Fruit fly (Drosophila melanogaster): ENCODE data around the gene CG5676.

Gene CG5676

DNA sequence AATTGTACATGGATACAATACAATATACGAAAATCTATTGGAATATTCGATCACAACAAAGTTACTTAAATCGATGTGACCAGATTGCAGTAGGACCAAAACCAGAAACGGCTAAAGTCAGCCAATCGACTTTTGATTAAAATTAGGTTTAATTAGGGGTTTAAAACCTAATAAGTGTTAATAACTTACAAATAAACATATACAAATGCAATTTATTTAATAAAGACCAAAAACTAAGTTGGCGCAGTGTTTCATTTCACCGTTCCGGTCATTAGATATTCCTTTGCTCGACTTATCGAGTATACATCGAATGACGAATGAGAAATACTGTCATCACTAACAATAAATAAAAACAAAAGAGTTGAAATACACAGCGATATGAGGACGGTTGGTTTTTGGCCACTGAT, 5.2 kb downstream of the CG5676 start, which contains the start of the genes bsk and CG31717:
Gene bsk (minus strand): TSS at position 61 of the 407 bp plus-strand sequence.
Gene CG31717 (plus strand): TSS at position 297 of the 407 bp plus-strand sequence.
- no peak for TF ChIP-seq CG8159 (tag; optimal IDR thresholded peaks at IDR 0.05)
- TF ChIP-seq EcR (GFP tag; optimal IDR thresholded peaks at IDR 0.05): peak; percentile 43

DNA sequence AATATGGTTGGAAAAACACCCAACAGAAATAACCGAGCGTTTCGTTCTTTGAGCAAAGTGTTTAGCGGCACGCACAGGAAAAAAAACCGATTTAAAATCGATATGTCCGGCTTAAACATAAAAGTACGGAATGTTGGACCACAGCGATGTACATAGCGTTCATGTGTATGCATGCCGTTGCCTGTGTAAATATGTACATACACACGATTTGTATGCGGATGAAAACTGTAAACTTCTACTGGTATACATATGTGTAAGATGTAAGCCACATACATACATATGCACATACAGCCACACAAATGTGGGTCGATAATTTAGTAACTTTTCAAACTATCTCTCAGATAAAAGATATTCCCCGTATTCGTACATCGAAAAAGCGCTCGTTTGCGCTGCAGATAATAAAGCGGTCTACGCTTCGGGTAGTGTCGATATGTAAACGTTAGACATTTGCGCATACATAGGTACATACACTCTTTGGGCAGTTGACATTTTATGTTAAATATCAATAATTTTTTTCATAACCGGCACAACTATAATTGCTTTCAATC, 6.0 kb downstream of the CG5676 start:
- TF ChIP-seq CG9948 (tag; optimal IDR thresholded peaks at IDR 0.05) (no peak), Pif1A (GFP tag; optimal IDR thresholded peaks at IDR 0.05) (no peak), Ets98B (GFP tag; IDR thresholded peaks at IDR 0.05) (no peak), CG14655 (GFP tag; optimal IDR thresholded peaks at IDR 0.05) (no peak), CG13204 (GFP tag; optimal IDR thresholded peaks at IDR 0.05) (no peak), D1 (tag; optimal IDR thresholded peaks at IDR 0.05) (no peak), gl (tag; optimal IDR thresholded peaks at IDR 0.05) (no peak), CG8159 (tag; optimal IDR thresholded peaks at IDR 0.05) (no peak), CG8301 (tag; optimal IDR thresholded peaks at IDR 0.05) (no peak), CG34367 (tag; optimal IDR thresholded peaks at IDR 0.05) (no peak), rn (GFP tag; IDR thresholded peaks at IDR 0.05) (no peak), CG17806 (tag; optimal IDR thresholded peaks at IDR 0.05) (no peak), EcR (GFP tag; optimal IDR thresholded peaks at IDR 0.05) (no peak), Pif1B (GFP tag; optimal IDR thresholded peaks at IDR 0.05) (no peak), fd96Ca (GFP tag; IDR thresholded peaks at IDR 0.05) (no peak), CG4496 (GFP tag; IDR thresholded peaks at IDR 0.05) (no peak)

- TF ChIP-seq CG10348 (GFP tag; IDR thresholded peaks at IDR 0.05) (no peak), CG34367 (tag; optimal IDR thresholded peaks at IDR 0.05) (no peak), fd96Ca (GFP tag; IDR thresholded peaks at IDR 0.05) (no peak), Snoo (tag; optimal IDR thresholded peaks at IDR 0.05) (no peak), CG32121 (GFP tag; IDR thresholded peaks at IDR 0.05) (no peak)
These were observed 8.9 kb downstream of the CG5676 start, which contains the start of gene chico for dm6 chr2L:10246785-10247190. TSS of gene chico (minus strand) at chr2L:10247078.

DNA sequence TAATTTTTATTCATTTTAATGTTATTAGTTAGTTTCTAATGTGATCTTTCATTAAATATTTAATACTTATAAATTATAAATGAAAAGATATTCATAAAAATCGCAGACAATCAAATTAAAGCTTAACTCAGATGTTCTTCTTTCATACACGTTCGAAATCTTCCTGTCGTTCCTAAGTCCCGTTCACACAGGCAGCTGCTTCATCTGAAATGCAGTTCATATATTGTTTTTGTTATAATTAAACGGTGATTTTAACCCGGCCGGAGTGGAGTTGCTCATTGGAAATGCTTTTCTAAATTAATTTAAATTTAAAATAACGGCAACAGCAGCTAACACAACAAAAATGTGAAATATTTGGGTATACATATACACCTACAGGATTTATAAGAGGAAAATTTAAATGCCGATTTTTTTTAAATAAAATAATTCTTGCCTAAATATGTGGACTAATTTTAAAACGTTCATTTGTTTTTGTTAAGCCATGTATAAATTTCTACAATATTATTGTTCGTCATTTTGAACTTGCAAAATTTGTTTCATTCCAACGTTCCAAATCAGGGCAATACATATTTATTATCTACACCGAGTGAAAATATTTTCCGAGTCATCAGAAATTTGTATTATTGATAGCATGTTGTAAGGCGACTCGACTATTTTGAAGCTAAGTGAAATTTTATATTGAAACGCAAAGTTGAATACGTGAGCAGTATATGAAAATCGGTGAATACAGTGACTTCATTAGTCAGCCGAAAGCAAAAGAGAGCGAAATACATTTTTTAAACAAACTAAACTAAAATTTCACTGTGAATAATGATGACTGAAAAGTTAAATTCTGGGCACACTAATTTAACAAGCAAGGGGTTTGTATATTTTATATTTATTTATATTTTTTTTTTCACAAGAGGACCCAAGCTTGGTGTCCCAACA, 16.7 kb downstream of the CG5676 start, which contains the start of gene me31B:
Gene me31B (plus strand): TSS at position 616 of the 927 bp plus-strand sequence.
- TF ChIP-seq D1 (tag; optimal IDR thresholded peaks at IDR 0.05) (no peak), EcR (GFP tag; optimal IDR thresholded peaks at IDR 0.05) (no peak), Pif1A (GFP tag; optimal IDR thresholded peaks at IDR 0.05) (no peak), CG9948 (tag; optimal IDR thresholded peaks at IDR 0.05) (peak; percentile 16), CG34367 (tag; optimal IDR thresholded peaks at IDR 0.05) (no peak), fd96Ca (GFP tag; IDR thresholded peaks at IDR 0.05) (no peak), CG17806 (tag; optimal IDR thresholded peaks at IDR 0.05) (no peak), CG13204 (GFP tag; optimal IDR thresholded peaks at IDR 0.05) (no peak)

DNA sequence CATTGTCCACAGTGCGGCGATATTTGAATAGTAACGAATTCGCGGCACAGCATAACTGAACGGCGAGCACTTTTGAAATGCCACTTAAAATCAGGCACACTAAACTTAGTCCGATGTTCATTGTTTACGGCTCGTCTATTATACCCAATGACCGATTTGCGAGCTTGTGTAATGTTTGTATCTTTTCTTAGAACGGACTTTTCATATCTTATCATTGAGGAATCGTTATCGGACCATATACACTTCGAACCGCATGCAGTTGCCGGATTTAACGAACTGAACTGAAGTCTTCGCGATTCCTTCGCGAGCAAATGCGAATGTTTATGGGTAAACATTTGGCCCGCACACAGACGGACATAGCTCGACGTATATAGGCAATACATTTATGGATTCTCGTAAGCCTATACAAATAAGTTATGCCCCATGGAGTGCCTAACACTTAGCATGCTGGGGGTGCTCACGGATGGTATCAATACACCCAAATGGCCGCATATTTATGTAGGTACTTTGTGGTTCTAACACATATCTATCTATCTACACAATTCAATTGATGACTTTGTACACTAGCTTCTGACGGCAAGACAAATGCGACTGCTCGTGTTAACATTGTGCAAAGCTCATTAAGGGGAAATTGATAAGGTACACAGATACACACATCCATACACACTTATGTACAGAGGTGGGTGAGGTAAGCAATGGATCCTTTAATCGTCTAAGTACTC, 17.8 kb downstream of the CG5676 start, which contains the start of gene mthl15:
Gene mthl15 (minus strand): TSS at position 593 of the 722 bp plus-strand sequence.
- TF ChIP-seq CG8159 (tag; optimal IDR thresholded peaks at IDR 0.05) (no peak), CG10348 (GFP tag; IDR thresholded peaks at IDR 0.05) (no peak), gl (tag; optimal IDR thresholded peaks at IDR 0.05) (no peak), Snoo (tag; optimal IDR thresholded peaks at IDR 0.05) (no peak), Pif1B (GFP tag; optimal IDR thresholded peaks at IDR 0.05) (no peak), CG13204 (GFP tag; optimal IDR thresholded peaks at IDR 0.05) (no peak), CG12605 (GFP tag; IDR thresholded peaks at IDR 0.05) (no peak), CG8301 (tag; optimal IDR thresholded peaks at IDR 0.05) (no peak), EcR (GFP tag; optimal IDR thresholded peaks at IDR 0.05) (no peak), CG17806 (tag; optimal IDR thresholded peaks at IDR 0.05) (no peak), CG4496 (GFP tag; IDR thresholded peaks at IDR 0.05) (no peak)

DNA sequence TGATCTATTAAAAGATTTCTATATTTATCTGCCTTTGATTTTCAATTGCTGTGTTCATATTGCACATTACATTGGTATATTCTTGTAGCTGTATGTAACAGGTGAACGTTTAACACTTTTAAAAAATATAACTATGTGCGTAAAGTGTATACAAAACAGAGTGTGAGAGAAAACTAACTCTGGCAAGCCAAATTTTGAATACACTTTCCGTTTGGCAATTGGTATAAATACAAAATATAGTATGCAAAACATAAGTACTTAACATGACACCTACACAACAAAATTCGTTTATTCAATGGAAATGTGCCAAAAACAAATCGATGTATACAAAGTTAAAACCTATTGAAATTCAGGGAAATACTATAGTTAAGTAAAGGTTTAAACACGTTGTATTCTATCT, 22.9 kb downstream of the CG5676 start:
- TF ChIP-seq EcR (GFP tag; optimal IDR thresholded peaks at IDR 0.05): no peak
- no peak for TF ChIP-seq CG17806 (tag; optimal IDR thresholded peaks at IDR 0.05)
- TF ChIP-seq Ets98B (GFP tag; IDR thresholded peaks at IDR 0.05): no peak
- TF ChIP-seq Snoo (tag; optimal IDR thresholded peaks at IDR 0.05): no peak
- TF ChIP-seq CG12605 (GFP tag; IDR thresholded peaks at IDR 0.05): no peak
- no peak for TF ChIP-seq CG13204 (GFP tag; optimal IDR thresholded peaks at IDR 0.05)
- no peak for TF ChIP-seq rn (GFP tag; IDR thresholded peaks at IDR 0.05)
- no peak for TF ChIP-seq Pif1A (GFP tag; optimal IDR thresholded peaks at IDR 0.05)
- TF ChIP-seq CG34367 (tag; optimal IDR thresholded peaks at IDR 0.05): no peak
- TF ChIP-seq CG9948 (tag; optimal IDR thresholded peaks at IDR 0.05): no peak
- no peak for TF ChIP-seq CG8159 (tag; optimal IDR thresholded peaks at IDR 0.05)
- TF ChIP-seq gl (tag; optimal IDR thresholded peaks at IDR 0.05): no peak
- TF ChIP-seq CG32121 (GFP tag; IDR thresholded peaks at IDR 0.05): no peak
- no peak for TF ChIP-seq D1 (tag; optimal IDR thresholded peaks at IDR 0.05)
- no peak for TF ChIP-seq CG15710 (tag; optimal IDR thresholded peaks at IDR 0.05)
- no peak for TF ChIP-seq CG8301 (tag; optimal IDR thresholded peaks at IDR 0.05)
- no peak for TF ChIP-seq CG14655 (GFP tag; optimal IDR thresholded peaks at IDR 0.05)
- no peak for TF ChIP-seq Pif1B (GFP tag; optimal IDR thresholded peaks at IDR 0.05)

Measured in whole organism, pupa.